Worm (Caenorhabditis elegans): ENCODE data around the gene snr-5.

- TF ChIP-seq ztf-29 (GFP tag; IDR thresholded peaks at IDR 0.05), result no peak
- TF ChIP-seq cog-1 (tag; optimal IDR thresholded peaks at IDR 0.05), result no peak
- TF ChIP-seq tab-1 (GFP tag; IDR thresholded peaks at IDR 0.05), result no peak
- no peak for TF ChIP-seq med-1 (GFP tag; optimal IDR thresholded peaks at IDR 0.05; ENCODE audit: insufficient read depth)
- TF ChIP-seq T22C8.4 (GFP tag; IDR thresholded peaks at IDR 0.05), result no peak
- TF ChIP-seq ref-1 (GFP tag; conservative IDR thresholded peaks at IDR 0.05), result no peak
Measured at ce11 chrIII:7843536-7843935, 18.3 kb upstream of the snr-5 start, which contains the start of gene ZK652.8.

All from whole organism, midembryonic.